Worm (Caenorhabditis elegans) whole organism, late embryonic: ENCODE data around the gene Y39A3A.4.

Source experiments
- F13H6.1 ChIP-seq: sonication (generic microtip); optimal IDR thresholded peaks from 2 replicates; lab custom pipeline; 2016; ENCODE audit warnings: missing genetic modification characterization, missing compliant biosample characterization
- K02D7.2 ChIP-seq: sonication (generic microtip); optimal IDR thresholded peaks from 2 replicates; lab custom pipeline; 2017; ENCODE audit warnings: mild to moderate bottlenecking, missing genetic modification characterization, missing compliant biosample characterization
- K09A11.1 ChIP-seq: sonication (generic microtip); optimal IDR thresholded peaks from 2 replicates; lab custom pipeline; 2017; ENCODE audit warnings: antibody characterized with exemption, mild to moderate bottlenecking, missing genetic modification characterization, missing compliant biosample characterization; ENCODE audit not compliant: insufficient read depth
- Y22D7AL.16 ChIP-seq: sonication (generic microtip); optimal IDR thresholded peaks from 2 replicates; lab custom pipeline; 2016; ENCODE audit warnings: missing genetic modification characterization, missing compliant biosample characterization
- ahr-1 ChIP-seq: sonication (generic microtip); optimal IDR thresholded peaks from 2 replicates; lab custom pipeline; 2016; ENCODE audit warnings: missing genetic modification characterization, missing compliant biosample characterization
- ama-1 ChIP-seq: fragments of 150-350 bp; optimal IDR thresholded peaks from 2 replicates; lab custom pipeline; 2014
- ceh-14 ChIP-seq: sonication (generic microtip); optimal IDR thresholded peaks from 2 replicates; lab custom pipeline; 2016; ENCODE audit warnings: missing genotype, missing genetic modification characterization, missing compliant biosample characterization
- ceh-18 ChIP-seq: sonication (generic microtip); optimal IDR thresholded peaks from 2 replicates; lab custom pipeline; 2016; ENCODE audit warnings: missing genetic modification characterization, missing compliant biosample characterization
- ceh-19 ChIP-seq: fragments of 200-800 bp; sonication (Bioruptor generic); optimal IDR thresholded peaks from 2 replicates; lab custom pipeline; 2018; ENCODE audit warnings: mild to moderate bottlenecking, missing genetic modification characterization, missing compliant biosample characterization
- ceh-2 ChIP-seq: sonication (generic microtip); optimal IDR thresholded peaks from 2 replicates; lab custom pipeline; 2016; ENCODE audit warnings: missing genotype, missing genetic modification characterization, missing compliant biosample characterization
- ceh-22 ChIP-seq: sonication (generic microtip); optimal IDR thresholded peaks from 2 replicates; lab custom pipeline; 2017; ENCODE audit warnings: missing biosample characterization, missing genetic modification characterization
- ceh-24 ChIP-seq: sonication (generic microtip); optimal IDR thresholded peaks from 2 replicates; lab custom pipeline; 2016; ENCODE audit warnings: mild to moderate bottlenecking, missing genetic modification characterization, missing compliant biosample characterization
- ceh-30 ChIP-seq: fragments of 150-350 bp; optimal IDR thresholded peaks from 2 replicates; lab custom pipeline; 2014; ENCODE audit warnings: missing biosample characterization, missing genetic modification characterization
- ceh-31 ChIP-seq: sonication (generic microtip); optimal IDR thresholded peaks from 2 replicates; lab custom pipeline; 2016; ENCODE audit warnings: missing genetic modification characterization, missing compliant biosample characterization
- ceh-34 ChIP-seq: sonication (generic microtip); optimal IDR thresholded peaks from 2 replicates; lab custom pipeline; 2016; ENCODE audit warnings: mild to moderate bottlenecking, missing genetic modification characterization, missing compliant biosample characterization
- ceh-45 ChIP-seq: fragments of 200-800 bp; sonication (Bioruptor generic); IDR thresholded peaks from 2 replicates; pipeline ENCODE4 v1.3.6; 2022; ENCODE audit warnings: missing genetic modification reagents, missing genetic modification characterization, missing compliant biosample characterization
- ceh-48 ChIP-seq: sonication (generic microtip); optimal IDR thresholded peaks from 2 replicates; lab custom pipeline; 2016; ENCODE audit warnings: missing genetic modification characterization, inconsistent platforms, missing compliant biosample characterization
- che-1 ChIP-seq: sonication (generic microtip); optimal IDR thresholded peaks from 2 replicates; lab custom pipeline; 2016; ENCODE audit warnings: mild to moderate bottlenecking, missing genetic modification characterization, missing compliant biosample characterization
- elt-2 ChIP-seq: sonication (generic microtip); optimal IDR thresholded peaks from 2 replicates; lab custom pipeline; 2016; ENCODE audit warnings: missing genetic modification reagents, missing genetic modification characterization, missing compliant biosample characterization
- ets-4 ChIP-seq: sonication (generic microtip); optimal IDR thresholded peaks from 2 replicates; lab custom pipeline; 2016; ENCODE audit warnings: missing genetic modification characterization, missing compliant biosample characterization
- fax-1 ChIP-seq: sonication (generic microtip); optimal IDR thresholded peaks from 2 replicates; lab custom pipeline; 2016; ENCODE audit warnings: missing genotype, missing genetic modification characterization, missing compliant biosample characterization
- hlh-30 ChIP-seq: sonication (generic microtip); optimal IDR thresholded peaks from 2 replicates; lab custom pipeline; 2017; ENCODE audit warnings: antibody characterized with exemption, missing genetic modification characterization, missing compliant biosample characterization; ENCODE audit not compliant: insufficient read depth
- hlh-6 ChIP-seq: sonication (generic microtip); optimal IDR thresholded peaks from 2 replicates; lab custom pipeline; 2016; ENCODE audit warnings: missing genotype, missing genetic modification characterization, missing compliant biosample characterization
- lim-6 ChIP-seq: sonication (generic microtip); optimal IDR thresholded peaks from 2 replicates; lab custom pipeline; 2016; ENCODE audit warnings: missing genetic modification characterization, missing compliant biosample characterization
- madf-2 ChIP-seq: sonication (generic microtip); optimal IDR thresholded peaks from 2 replicates; lab custom pipeline; 2017; ENCODE audit warnings: missing genetic modification characterization, missing compliant biosample characterization
- mec-3 ChIP-seq: sonication (generic microtip); optimal IDR thresholded peaks from 2 replicates; lab custom pipeline; 2016; ENCODE audit warnings: borderline replicate concordance, missing genetic modification characterization, missing compliant biosample characterization
- nhr-11 ChIP-seq: fragments of 150-350 bp; optimal IDR thresholded peaks from 2 replicates; lab custom pipeline; 2014; ENCODE audit warnings: missing biosample characterization, missing genetic modification characterization
- nhr-232 ChIP-seq: sonication (generic microtip); optimal IDR thresholded peaks from 2 replicates; lab custom pipeline; 2016; ENCODE audit warnings: missing genetic modification characterization, missing compliant biosample characterization
- odd-2 ChIP-seq: sonication (generic microtip); optimal IDR thresholded peaks from 2 replicates; lab custom pipeline; 2017; ENCODE audit warnings: antibody characterized with exemption, mild to moderate bottlenecking, missing genetic modification characterization, missing compliant biosample characterization
- pat-9 ChIP-seq: fragments of 200-800 bp; sonication (Bioruptor generic); optimal IDR thresholded peaks from 2 replicates; lab custom pipeline; 2018; ENCODE audit warnings: mild to moderate bottlenecking, missing genetic modification characterization, moderate library complexity, missing compliant biosample characterization
- pax-1 ChIP-seq: fragments of 150-350 bp; optimal IDR thresholded peaks from 2 replicates; lab custom pipeline; 2014; ENCODE audit warnings: missing biosample characterization, missing genetic modification characterization
- pha-4 ChIP-seq: fragments of 150-350 bp; optimal IDR thresholded peaks from 2 replicates; lab custom pipeline; 2018; ENCODE audit warnings: missing biosample characterization, missing genetic modification reagents, missing genetic modification characterization
- sdc-2 ChIP-seq: sonication (generic microtip); optimal IDR thresholded peaks from 2 replicates; lab custom pipeline; 2016; ENCODE audit warnings: missing genotype, missing genetic modification characterization, missing compliant biosample characterization
- syd-9 ChIP-seq: sonication (generic microtip); optimal IDR thresholded peaks from 2 replicates; lab custom pipeline; 2016; ENCODE audit warnings: mild to moderate bottlenecking, missing genetic modification characterization, moderate library complexity, missing compliant biosample characterization
- tbx-2 ChIP-seq: sonication (generic microtip); optimal IDR thresholded peaks from 2 replicates; lab custom pipeline; 2016; ENCODE audit warnings: missing genetic modification characterization, missing compliant biosample characterization
- unc-3 ChIP-seq, 2 experiments: fragments of 200-800 bp in 1 of 2; sonication (Bioruptor generic) in 1 of 2; sonication (generic microtip) in 1 of 2; conservative IDR thresholded peaks in 1 of 2; optimal IDR thresholded peaks in 1 of 2; 2 replicates each; pipeline versions ENCODE4 v1.3.6 to Lab custom; 2016 to 2022; ENCODE audit warnings: missing compliant biosample characterization in 2 of 2, missing genetic modification characterization in 2 of 2, missing genetic modification reagents in 1 of 2
- unc-55 ChIP-seq: sonication (generic microtip); optimal IDR thresholded peaks from 2 replicates; lab custom pipeline; 2017; ENCODE audit warnings: missing biosample characterization, missing genetic modification reagents, missing genetic modification characterization

The Y39A3A.4 gene

ce11 chrIII:2125936-2126335, 49.5 kb upstream of the Y39A3A.4 start (continued):
- no peak for TF ChIP-seq fax-1 (tag; lab: Kevin White, UChicago)
- no peak for TF ChIP-seq ceh-19
- no peak for TF ChIP-seq lim-6 (tag; lab: Kevin White, UChicago)
- no peak for TF ChIP-seq ceh-18 (tag; lab: Kevin White, UChicago)
- no peak for TF ChIP-seq ets-4 (tag; lab: Kevin White, UChicago)
- no peak for TF ChIP-seq nhr-232
- no peak for TF ChIP-seq pax-1
- TF ChIP-seq elt-2 (tag; lab: Kevin White, UChicago), result peak; percentile 20
- TF ChIP-seq odd-2 (tag; lab: Kevin White, UChicago), result no peak
- TF ChIP-seq unc-3 (GFP tag; conservative IDR thresholded peaks at IDR 0.05; lab: Robert Waterston, UW), result no peak
- TF ChIP-seq unc-3 (tag; optimal IDR thresholded peaks at IDR 0.05; lab: Kevin White, UChicago), result no peak
- peak; percentile 39 for TF ChIP-seq K09A11.1 (tag; lab: Kevin White, UChicago)
- no peak for TF ChIP-seq ceh-22
- no peak for TF ChIP-seq Y22D7AL.16
- TF ChIP-seq sdc-2, result no peak
- TF ChIP-seq ceh-34 (tag; lab: Kevin White, UChicago), result no peak
- TF ChIP-seq mec-3 (tag; lab: Kevin White, UChicago), result no peak
- no peak for TF ChIP-seq che-1 (tag; lab: Kevin White, UChicago)
- no peak for TF ChIP-seq ahr-1
- peak; percentile 66 for TF ChIP-seq ceh-31 (tag; lab: Kevin White, UChicago)
- TF ChIP-seq F13H6.1, result no peak
- TF ChIP-seq unc-55 (GFP tag; lab: Kevin White, UChicago), result peak; percentile 81
- TF ChIP-seq nhr-11, result no peak
- TF ChIP-seq syd-9 (tag; lab: Kevin White, UChicago), result no peak
- TF ChIP-seq ceh-14 (tag; lab: Kevin White, UChicago), result no peak
- no peak for TF ChIP-seq ceh-30 (tag; lab: Kevin White, UChicago)

- TF ChIP-seq hlh-30 (tag; lab: Kevin White, UChicago) (no peak), elt-2 (tag; lab: Kevin White, UChicago) (peak; percentile 10)
Measured at ce11 chrIII:2123673-2124187, 47.3 kb upstream of the Y39A3A.4 start, which contains the start of gene frl-1. Gene frl-1, plus strand, starts transcription at chrIII:2124137.

- TF ChIP-seq elt-2 (tag; lab: Kevin White, UChicago) (no peak), madf-2 (tag; lab: Kevin White, UChicago) (no peak), tbx-2 (no peak), pha-4 (no peak), ceh-34 (tag; lab: Kevin White, UChicago) (no peak), K09A11.1 (tag; lab: Kevin White, UChicago) (no peak), ceh-14 (tag; lab: Kevin White, UChicago) (no peak), ceh-24 (tag; lab: Kevin White, UChicago) (no peak), K02D7.2 (no peak), ceh-2 (no peak), hlh-6 (tag; lab: Kevin White, UChicago) (no peak), ahr-1 (no peak)
Measured at ce11 chrIII:2117541-2117940, 41.1 kb upstream of the Y39A3A.4 start, which contains the start of gene Y48G9A.6. Gene Y48G9A.6, plus strand, starts transcription at chrIII:2117841.

ce11 chrIII:2116797-2117196, 40.4 kb upstream of the Y39A3A.4 start, which contains the start of gene Y48G9A.11:
Gene Y48G9A.11, minus strand, starts transcription at chrIII:2116897.
- TF ChIP-seq ceh-31 (tag; lab: Kevin White, UChicago) (no peak), pat-9 (tag; lab: Kevin White, UChicago) (no peak), ceh-48 (no peak), sdc-2 (no peak), ama-1 (lab: Kevin White, UChicago) (no peak), unc-3 (GFP tag; conservative IDR thresholded peaks at IDR 0.05; lab: Robert Waterston, UW) (no peak), unc-3 (tag; optimal IDR thresholded peaks at IDR 0.05; lab: Kevin White, UChicago) (no peak), ceh-14 (tag; lab: Kevin White, UChicago) (no peak), lim-6 (tag; lab: Kevin White, UChicago) (no peak), ceh-45 (GFP tag; lab: Robert Waterston, UW) (no peak), madf-2 (tag; lab: Kevin White, UChicago) (no peak)
